Fruit fly (Drosophila melanogaster): ENCODE data around the gene beg.

The beg gene

DNA sequence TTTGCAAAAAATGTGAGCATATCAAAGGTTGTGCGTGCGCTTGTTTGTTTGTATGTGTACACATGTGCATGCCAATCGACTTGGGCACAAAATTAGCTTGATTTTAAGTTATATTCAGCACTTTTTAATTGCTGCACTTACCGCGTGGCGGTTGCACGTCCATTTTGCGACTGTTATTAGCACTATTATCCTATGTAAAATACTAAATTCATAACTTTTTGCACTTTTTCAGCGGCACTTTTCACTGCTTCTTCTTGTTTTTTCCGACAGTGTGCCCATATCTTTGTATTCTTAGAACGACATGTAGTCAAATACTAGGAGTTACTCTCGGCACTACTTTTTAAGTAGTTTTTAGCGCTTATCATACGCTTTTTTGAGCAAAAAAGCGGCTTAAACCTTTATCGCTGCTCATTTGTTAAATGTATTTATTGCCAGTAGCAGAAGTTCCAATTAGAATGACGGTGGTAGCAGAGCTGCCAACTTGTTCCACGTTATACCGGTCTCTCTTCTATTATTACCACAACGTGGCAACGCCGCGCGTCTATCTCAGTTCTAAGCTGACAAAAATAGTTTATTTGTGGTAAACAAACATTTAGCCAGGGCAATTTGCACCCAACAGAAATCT, 6.9 kb downstream of the beg start, which contains the start of the genes scaf6 and Papst2 (continued):
- TF ChIP-seq Sox102F (GFP tag; optimal IDR thresholded peaks at IDR 0.05) (no peak), Hr78 (GFP tag; optimal IDR thresholded peaks at IDR 0.05) (no peak), CG2889 (GFP tag; IDR thresholded peaks at IDR 0.05) (no peak), ind (GFP tag; optimal IDR thresholded peaks at IDR 0.05) (no peak), CG7745 (tag; optimal IDR thresholded peaks at IDR 0.05) (no peak), yki (optimal IDR thresholded peaks at IDR 0.05) (no peak), sens (GFP tag) (peak; percentile 74), H15 (GFP tag; IDR thresholded peaks at IDR 0.05) (no peak), crp (GFP tag; optimal IDR thresholded peaks at IDR 0.05) (peak in 1 of 2 experiments; percentile 5), tio (GFP tag; optimal IDR thresholded peaks at IDR 0.05) (no peak), Hmr (GFP tag; optimal IDR thresholded peaks at IDR 0.05) (no peak), CG32772 (GFP tag; IDR thresholded peaks at IDR 0.05) (no peak), CG10321 (GFP tag; IDR thresholded peaks at IDR 0.05) (no peak), Adf1 (GFP tag; IDR thresholded peaks at IDR 0.05) (no peak), ato (GFP tag; IDR thresholded peaks at IDR 0.05; ENCODE audit: partially characterized antibody) (no peak), bbx (GFP tag; IDR thresholded peaks at IDR 0.05; ENCODE audit: partially characterized antibody) (peak; percentile 48; the same call in 1 of the 2 replicates), CG10565 (GFP tag; optimal IDR thresholded peaks at IDR 0.05) (no peak), CG12236 (GFP tag; optimal IDR thresholded peaks at IDR 0.05) (no peak), Hr51 (GFP tag; optimal IDR thresholded peaks at IDR 0.05) (no peak), dpn (GFP tag; optimal IDR thresholded peaks at IDR 0.05) (peak in 1 of 2 experiments; percentile 6), zf30C (GFP tag; optimal IDR thresholded peaks at IDR 0.05) (no peak), CG17568 (GFP tag; optimal IDR thresholded peaks at IDR 0.05) (no peak), Camta (GFP tag; optimal IDR thresholded peaks at IDR 0.05) (no peak), maf-S (GFP tag; optimal IDR thresholded peaks at IDR 0.05) (no peak), wor (GFP tag; IDR thresholded peaks at IDR 0.05) (no peak), CG10147 (GFP tag; optimal IDR thresholded peaks at IDR 0.05) (no peak), sna (GFP tag; IDR thresholded peaks at IDR 0.05; ENCODE audit: partially characterized antibody) (no peak), CG17361 (GFP tag; IDR thresholded peaks at IDR 0.05) (no peak), CG6791 (GFP tag; IDR thresholded peaks at IDR 0.05; ENCODE audit: partially characterized antibody) (no peak), Doc2 (GFP tag; IDR thresholded peaks at IDR 0.05) (no peak), gem (tag; optimal IDR thresholded peaks at IDR 0.05) (no peak), CG5180 (GFP tag; optimal IDR thresholded peaks at IDR 0.05) (no peak), CG2202 (tag; optimal IDR thresholded peaks at IDR 0.05) (no peak), amos (GFP tag; IDR thresholded peaks at IDR 0.05; ENCODE audit: partially characterized antibody) (no peak), row (GFP tag; IDR thresholded peaks at IDR 0.05) (peak; percentile 41), NK7.1 (GFP tag; optimal IDR thresholded peaks at IDR 0.05) (no peak), CG31441 (GFP tag; IDR thresholded peaks at IDR 0.05) (no peak), CG7987 (GFP tag; optimal IDR thresholded peaks at IDR 0.05) (no peak), CG18599 (GFP tag; optimal IDR thresholded peaks at IDR 0.05) (no peak), Xrp1 (GFP tag; IDR thresholded peaks at IDR 0.05) (no peak), Nf-YA (GFP tag; IDR thresholded peaks at IDR 0.05) (no peak), CG9727 (GFP tag; optimal IDR thresholded peaks at IDR 0.05) (no peak), Sox100B (GFP tag; optimal IDR thresholded peaks at IDR 0.05) (no peak), CG2199 (GFP tag; IDR thresholded peaks at IDR 0.05) (no peak), pita (GFP tag; optimal IDR thresholded peaks at IDR 0.05) (no peak), CG4404 (GFP tag; IDR thresholded peaks at IDR 0.05) (no peak), sim (GFP tag; IDR thresholded peaks at IDR 0.05) (no peak), ci (GFP tag; IDR thresholded peaks at IDR 0.05) (no peak), pum (GFP tag; optimal IDR thresholded peaks at IDR 0.05) (peak; percentile 1), CG1792 (GFP tag; optimal IDR thresholded peaks at IDR 0.05) (no peak)

Measured in whole organism, embryonic.